Worm (Caenorhabditis elegans): ENCODE measurements around the gene srbc-6.

DNA sequence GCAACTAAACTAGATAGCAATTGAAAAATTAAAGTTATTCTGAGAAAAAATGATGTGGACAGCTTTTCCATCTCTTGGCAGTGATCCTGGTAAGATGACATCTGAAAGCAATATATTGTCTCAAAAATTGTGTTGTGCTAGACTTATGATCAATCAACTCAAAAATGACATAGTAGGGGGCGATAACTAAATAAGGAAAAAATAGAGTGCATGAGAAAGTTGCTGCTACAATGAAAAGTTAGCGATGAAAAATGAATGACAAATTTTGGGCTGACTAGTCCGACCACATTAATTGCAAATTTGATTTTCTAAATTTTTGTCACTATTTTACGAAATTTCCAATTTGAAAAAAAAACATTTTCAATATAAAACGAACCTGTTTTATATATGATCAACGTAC lies 28.7 kb upstream of the srbc-6 start, which contains the start of gene srab-9:
- TF ChIP-seq mep-1 (tag; optimal IDR thresholded peaks at IDR 0.05): no peak
- no peak for TF ChIP-seq M03D4.4 (tag; optimal IDR thresholded peaks at IDR 0.05)
- no peak for TF ChIP-seq ceh-39 (tag; optimal IDR thresholded peaks at IDR 0.05)
- TF ChIP-seq blmp-1 (tag; optimal IDR thresholded peaks at IDR 0.05): no peak
- TF ChIP-seq lsy-2 (tag; optimal IDR thresholded peaks at IDR 0.05): no peak
- no peak for TF ChIP-seq elt-3 (tag; optimal IDR thresholded peaks at IDR 0.05)
- no peak for TF ChIP-seq pha-4 (tag; optimal IDR thresholded peaks at IDR 0.05)
- no peak for TF ChIP-seq nhr-76 (tag; optimal IDR thresholded peaks at IDR 0.05)
- TF ChIP-seq unc-62 (GFP tag; optimal IDR thresholded peaks at IDR 0.05): no peak
- no peak for TF ChIP-seq nhr-12 (tag; optimal IDR thresholded peaks at IDR 0.05)
- no peak for TF ChIP-seq unc-39 (tag; optimal IDR thresholded peaks at IDR 0.05)
